Fruit fly (Drosophila melanogaster): Measurements from ENCODE around the gene CG42346.

Gene CG42346

DNA sequence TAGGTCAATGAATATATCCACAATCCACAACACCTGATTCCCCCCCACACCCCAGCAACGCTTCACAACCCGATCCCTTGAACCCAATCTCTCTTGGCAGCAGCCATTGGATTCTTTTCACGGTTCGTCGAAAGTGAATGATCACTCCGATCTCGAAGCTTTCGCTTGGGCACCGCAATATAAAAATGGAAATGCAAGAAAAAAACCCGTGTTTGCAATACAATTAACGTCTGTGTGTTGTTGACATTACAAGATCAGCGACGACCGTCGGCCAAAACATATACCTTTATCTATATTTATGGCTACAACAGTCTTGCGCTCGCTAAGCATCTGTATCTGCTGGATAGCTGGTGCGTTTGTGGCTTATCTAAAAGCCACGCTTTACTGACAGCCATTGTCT lies 5.1 kb downstream of the CG42346 start (continued):
- TF ChIP-seq BtbVII (GFP tag; optimal IDR thresholded peaks at IDR 0.05) (peak; percentile 3), Sox102F (GFP tag; optimal IDR thresholded peaks at IDR 0.05) (peak; percentile 45), dati (GFP tag; IDR thresholded peaks at IDR 0.05) (no peak), CG3995 (GFP tag; optimal IDR thresholded peaks at IDR 0.05) (no peak), crol (GFP tag; IDR thresholded peaks at IDR 0.05) (0 out of 2 replicates have a peak, but pooled peaks have one; percentile 17), ash1 (GFP tag; optimal IDR thresholded peaks at IDR 0.05) (no peak), wek (GFP tag; optimal IDR thresholded peaks at IDR 0.05) (peak; percentile 50), scrt (GFP tag; optimal IDR thresholded peaks at IDR 0.05) (peak; percentile 5), cad (GFP tag; optimal IDR thresholded peaks at IDR 0.05) (no peak), CG9727 (GFP tag; optimal IDR thresholded peaks at IDR 0.05) (peak; percentile 49), CkIIα-i1 (GFP tag; IDR thresholded peaks at IDR 0.05) (no peak), gem (tag; optimal IDR thresholded peaks at IDR 0.05) (peak; percentile 48), CG10209 (GFP tag; optimal IDR thresholded peaks at IDR 0.05) (peak; percentile 67), tio (GFP tag; optimal IDR thresholded peaks at IDR 0.05) (peak; percentile 18), Scr (GFP tag; IDR thresholded peaks at IDR 0.05; ENCODE audit: partially characterized antibody) (no peak), sqz (GFP tag; optimal IDR thresholded peaks at IDR 0.05) (no peak), gsb (GFP tag; IDR thresholded peaks at IDR 0.05) (0 out of 2 replicates have a peak, but pooled peaks have one; percentile 14), Hr51 (GFP tag; optimal IDR thresholded peaks at IDR 0.05) (peak in 1 of 2 experiments; percentile 1), nau (GFP tag; optimal IDR thresholded peaks at IDR 0.05) (peak; percentile 65), Optix (GFP tag; IDR thresholded peaks at IDR 0.05) (0 out of 3 replicates have a peak, but pooled peaks have one; percentile 34), CG10462 (GFP tag; optimal IDR thresholded peaks at IDR 0.05) (no peak), CG7357 (GFP tag; IDR thresholded peaks at IDR 0.05) (no peak), Blimp-1 (GFP tag; optimal IDR thresholded peaks at IDR 0.05) (peak; percentile 80), CG17361 (GFP tag; IDR thresholded peaks at IDR 0.05) (0 out of 3 replicates have a peak, but pooled peaks have one; percentile 23), fd64A (GFP tag; optimal IDR thresholded peaks at IDR 0.05) (peak; percentile 60), CG13624 (GFP tag; optimal IDR thresholded peaks at IDR 0.05) (no peak), ranshi (GFP tag; IDR thresholded peaks at IDR 0.05) (peak; percentile 35; the same call in 1 of the 2 replicates), Six4 (GFP tag; optimal IDR thresholded peaks at IDR 0.05) (peak; percentile 15), MTF-1 (GFP tag; optimal IDR thresholded peaks at IDR 0.05; ENCODE audit: borderline replicate concordance) (peak; percentile 34), CG31365 (tag; optimal IDR thresholded peaks at IDR 0.05) (peak; percentile 20), mirr (GFP tag; optimal IDR thresholded peaks at IDR 0.05) (no peak), trem (tag; optimal IDR thresholded peaks at IDR 0.05) (no peak), CG1602 (GFP tag; optimal IDR thresholded peaks at IDR 0.05) (peak; percentile 28), Sox100B (GFP tag; optimal IDR thresholded peaks at IDR 0.05) (peak; percentile 59), slp2 (GFP tag; optimal IDR thresholded peaks at IDR 0.05) (peak; percentile 30), dysf (GFP tag; IDR thresholded peaks at IDR 0.05) (peak; percentile 41; the same call in 1 of the 3 replicates), ap (GFP tag; IDR thresholded peaks at IDR 0.05) (peak; percentile 53; the same call in 1 of the 2 replicates), Doc3 (GFP tag; IDR thresholded peaks at IDR 0.05; ENCODE audit: partially characterized antibody) (no peak), CG6254 (GFP tag; optimal IDR thresholded peaks at IDR 0.05) (peak; percentile 35), PHDP (tag; optimal IDR thresholded peaks at IDR 0.05) (peak; percentile 46), Xrp1 (GFP tag; IDR thresholded peaks at IDR 0.05) (peak; percentile 62), CG8944 (GFP tag; optimal IDR thresholded peaks at IDR 0.05) (peak; percentile 12), onecut (GFP tag; IDR thresholded peaks at IDR 0.05) (peak; percentile 53), CG15514 (GFP tag; optimal IDR thresholded peaks at IDR 0.05) (peak; percentile 7), grn (GFP tag; optimal IDR thresholded peaks at IDR 0.05) (peak; percentile 35), CG11247 (GFP tag; IDR thresholded peaks at IDR 0.05) (no peak), CG11398 (GFP tag; optimal IDR thresholded peaks at IDR 0.05) (peak; percentile 26), CG4424 (GFP tag; optimal IDR thresholded peaks at IDR 0.05) (peak; percentile 28), CG10543 (GFP tag; optimal IDR thresholded peaks at IDR 0.05) (peak; percentile 48), CG17568 (GFP tag; optimal IDR thresholded peaks at IDR 0.05) (peak; percentile 19)
